Fruit fly (Drosophila melanogaster) whole organism, wandering third instar larva: ENCODE measurements around the gene rdhB.

Experiments
- Abd-B ChIP-seq: fragments of >200 bp; optimal IDR thresholded peaks from 2 replicates; lab custom pipeline; 2017; ENCODE audit warnings: missing biosample characterization, missing genetic modification characterization
- CG32264 ChIP-seq: fragments of 200-800 bp; sonication (Bioruptor generic); optimal IDR thresholded peaks from 2 replicates; lab custom pipeline; 2016; ENCODE audit warnings: missing biosample characterization, missing genetic modification characterization
- CG9705 ChIP-seq: fragments of 200-800 bp; sonication (Bioruptor generic); optimal IDR thresholded peaks from 2 replicates; lab custom pipeline; 2018; ENCODE audit warnings: missing biosample characterization, mild to moderate bottlenecking, missing genetic modification characterization
- CrebA ChIP-seq: fragments of 200-800 bp; sonication (Bioruptor generic); optimal IDR thresholded peaks from 2 replicates; lab custom pipeline; 2016; ENCODE audit warnings: missing biosample characterization, mild to moderate bottlenecking, missing genetic modification characterization, borderline replicate concordance
- Dfd ChIP-seq: fragments of >200 bp; optimal IDR thresholded peaks from 2 replicates; lab custom pipeline; 2017; ENCODE audit warnings: missing biosample characterization, missing genetic modification characterization
- Dif ChIP-seq: fragments of 200-275, 200-300 bp; sonication (Bioruptor generic); optimal IDR thresholded peaks from 2 replicates; lab custom pipeline; 2018; ENCODE audit warnings: missing biosample characterization, missing genetic modification characterization; ENCODE audit not compliant: partially characterized antibody
- GATAd ChIP-seq: sonication (Bioruptor generic); optimal IDR thresholded peaks from 2 replicates; lab custom pipeline; 2016; ENCODE audit warnings: missing biosample characterization, missing genetic modification characterization
- HLH106 ChIP-seq: fragments of 200-800 bp; optimal IDR thresholded peaks from 3 replicates; lab custom pipeline; 2019; ENCODE audit warnings: missing biosample characterization, mild to moderate bottlenecking, missing genetic modification characterization, moderate library complexity
- Hnf4 ChIP-seq: fragments of 200-800 bp; sonication (Bioruptor generic); optimal IDR thresholded peaks from 2 replicates; lab custom pipeline; 2016; ENCODE audit warnings: missing biosample characterization, mild to moderate bottlenecking, missing genetic modification characterization
- Hr78 ChIP-seq: fragments of >200 bp; optimal IDR thresholded peaks from 2 replicates; lab custom pipeline; 2017; ENCODE audit warnings: missing biosample characterization, missing genetic modification characterization
- Hr83 ChIP-seq: fragments of 200-300 bp; sonication (Bioruptor generic); optimal IDR thresholded peaks from 2 replicates; lab custom pipeline; 2016; ENCODE audit warnings: missing biosample characterization, mild to moderate bottlenecking, missing genetic modification characterization, moderate library complexity; ENCODE audit not compliant: poor library complexity, severe bottlenecking
- Jra ChIP-seq: sonication (Bioruptor generic); optimal IDR thresholded peaks from 2 replicates; lab custom pipeline; 2016; ENCODE audit warnings: missing biosample characterization, missing genetic modification characterization
- Mio ChIP-seq: sonication (Bioruptor generic); optimal IDR thresholded peaks from 2 replicates; lab custom pipeline; 2016; ENCODE audit warnings: missing biosample characterization, missing genetic modification characterization
- Myc ChIP-seq: fragments of >200 bp; optimal IDR thresholded peaks from 2 replicates; lab custom pipeline; 2017
- N ChIP-seq: fragments of >200 bp; optimal IDR thresholded peaks from 2 replicates; lab custom pipeline; 2018; ENCODE audit warnings: missing biosample characterization, missing external identifiers, missing genetic modification characterization
- OdsH ChIP-seq: fragments of 200-800 bp; sonication (Bioruptor generic); optimal IDR thresholded peaks from 2 replicates; lab custom pipeline; 2016; ENCODE audit warnings: missing biosample characterization, mild to moderate bottlenecking, missing genetic modification characterization
- Rel ChIP-seq, 2 experiments: fragments of 200-800 bp; sonication (Bioruptor generic) in 1 of 2; optimal IDR thresholded peaks; 2 replicates in 1 of 2; 3 replicates in 1 of 2; lab custom pipeline; 2016 to 2019; ENCODE audit warnings: mild to moderate bottlenecking in 2 of 2, missing biosample characterization in 2 of 2, missing genetic modification characterization in 2 of 2, moderate library complexity in 1 of 2
- Sp1 ChIP-seq: fragments of 200-800 bp; sonication (Bioruptor generic); optimal IDR thresholded peaks from 3 replicates; lab custom pipeline; 2019; ENCODE audit warnings: missing biosample characterization, mild to moderate bottlenecking, missing genetic modification characterization, moderate library complexity
- Vsx2 ChIP-seq: fragments of 200-300, 225-300 bp; sonication (Bioruptor generic); optimal IDR thresholded peaks from 2 replicates; lab custom pipeline; 2018; ENCODE audit warnings: missing biosample characterization, missing genetic modification characterization; ENCODE audit not compliant: partially characterized antibody
- br ChIP-seq: fragments of 200-800 bp; sonication (Bioruptor generic); optimal IDR thresholded peaks from 2 replicates; lab custom pipeline; 2016; ENCODE audit warnings: missing biosample characterization, missing genetic modification characterization
- brk ChIP-seq: fragments of 200-800 bp; sonication (Bioruptor generic); optimal IDR thresholded peaks from 2 replicates; lab custom pipeline; 2016; ENCODE audit warnings: missing biosample characterization, mild to moderate bottlenecking, missing genetic modification characterization
- dl ChIP-seq, 2 experiments: fragments of 175-275, 200-275 bp in 1 of 2; fragments of 200-275 bp in 1 of 2; sonication (Bioruptor generic); optimal IDR thresholded peaks; lab custom pipeline; 2018; ENCODE audit warnings: mild to moderate bottlenecking in 2 of 2, missing biosample characterization in 2 of 2, missing genetic modification characterization in 2 of 2, moderate library complexity in 2 of 2; ENCODE audit not compliant: partially characterized antibody in 2 of 2, insufficient read depth in 1 of 2
- dmrt93B ChIP-seq: fragments of 200-800 bp; sonication (Bioruptor generic); optimal IDR thresholded peaks from 2 replicates; lab custom pipeline; 2018; ENCODE audit warnings: missing biosample characterization, mild to moderate bottlenecking, missing genetic modification characterization
- dsf ChIP-seq: sonication (Bioruptor generic); optimal IDR thresholded peaks from 2 replicates; lab custom pipeline; 2016; ENCODE audit warnings: missing biosample characterization, missing genetic modification characterization, borderline replicate concordance
- ey ChIP-seq: fragments of 200-800 bp; sonication (Bioruptor generic); optimal IDR thresholded peaks from 2 replicates; lab custom pipeline; 2016; ENCODE audit warnings: missing biosample characterization, missing genetic modification characterization
- foxo ChIP-seq, 2 experiments: fragments of 200-800 bp; sonication (Bioruptor generic); optimal IDR thresholded peaks; 2 replicates in 1 of 2; 3 replicates in 1 of 2; lab custom pipeline; 2016 to 2017; ENCODE audit warnings: missing biosample characterization in 2 of 2, missing genetic modification characterization in 2 of 2
- fru ChIP-seq: fragments of 200-800 bp; sonication (Bioruptor generic); optimal IDR thresholded peaks from 3 replicates; lab custom pipeline; 2016; ENCODE audit warnings: missing biosample characterization, mild to moderate bottlenecking, missing genetic modification characterization
- h ChIP-seq: fragments of 200-800 bp; sonication (Bioruptor generic); optimal IDR thresholded peaks from 3 replicates; lab custom pipeline; 2016; ENCODE audit warnings: missing biosample characterization, mild to moderate bottlenecking, missing genetic modification characterization
- jim ChIP-seq: fragments of 175-275, 200-325 bp; sonication (Bioruptor generic); optimal IDR thresholded peaks from 2 replicates; lab custom pipeline; 2016; ENCODE audit warnings: missing biosample characterization, mild to moderate bottlenecking, missing genetic modification characterization
- lola ChIP-seq: fragments of >200 bp; optimal IDR thresholded peaks from 2 replicates; lab custom pipeline; 2017; ENCODE audit warnings: missing biosample characterization, missing genetic modification characterization
- pan ChIP-seq: fragments of >200 bp; optimal IDR thresholded peaks from 2 replicates; lab custom pipeline; 2017
- rgr ChIP-seq: fragments of 200-800 bp; sonication (Bioruptor generic); optimal IDR thresholded peaks from 3 replicates; lab custom pipeline; 2016; ENCODE audit warnings: missing biosample characterization, mild to moderate bottlenecking, missing genetic modification characterization
- sage ChIP-seq: fragments of 200-800 bp; sonication (Bioruptor generic); optimal IDR thresholded peaks from 2 replicates; lab custom pipeline; 2016; ENCODE audit warnings: missing biosample characterization, mild to moderate bottlenecking, missing genetic modification characterization
- sv ChIP-seq: fragments of 200-800 bp; sonication (Bioruptor generic); optimal IDR thresholded peaks from 3 replicates; lab custom pipeline; 2016; ENCODE audit warnings: missing biosample characterization, missing genetic modification characterization
- tai ChIP-seq: sonication (Bioruptor generic); optimal IDR thresholded peaks from 2 replicates; lab custom pipeline; 2016; ENCODE audit warnings: missing biosample characterization, missing genetic modification characterization
- usp ChIP-seq: fragments of >200 bp; optimal IDR thresholded peaks from 2 replicates; lab custom pipeline; 2017; ENCODE audit warnings: missing biosample characterization, missing genetic modification characterization
- woc ChIP-seq: sonication (Bioruptor generic); optimal IDR thresholded peaks from 2 replicates; lab custom pipeline; 2016; ENCODE audit warnings: missing biosample characterization, mild to moderate bottlenecking, missing genetic modification characterization

Gene rdhB

DNA sequence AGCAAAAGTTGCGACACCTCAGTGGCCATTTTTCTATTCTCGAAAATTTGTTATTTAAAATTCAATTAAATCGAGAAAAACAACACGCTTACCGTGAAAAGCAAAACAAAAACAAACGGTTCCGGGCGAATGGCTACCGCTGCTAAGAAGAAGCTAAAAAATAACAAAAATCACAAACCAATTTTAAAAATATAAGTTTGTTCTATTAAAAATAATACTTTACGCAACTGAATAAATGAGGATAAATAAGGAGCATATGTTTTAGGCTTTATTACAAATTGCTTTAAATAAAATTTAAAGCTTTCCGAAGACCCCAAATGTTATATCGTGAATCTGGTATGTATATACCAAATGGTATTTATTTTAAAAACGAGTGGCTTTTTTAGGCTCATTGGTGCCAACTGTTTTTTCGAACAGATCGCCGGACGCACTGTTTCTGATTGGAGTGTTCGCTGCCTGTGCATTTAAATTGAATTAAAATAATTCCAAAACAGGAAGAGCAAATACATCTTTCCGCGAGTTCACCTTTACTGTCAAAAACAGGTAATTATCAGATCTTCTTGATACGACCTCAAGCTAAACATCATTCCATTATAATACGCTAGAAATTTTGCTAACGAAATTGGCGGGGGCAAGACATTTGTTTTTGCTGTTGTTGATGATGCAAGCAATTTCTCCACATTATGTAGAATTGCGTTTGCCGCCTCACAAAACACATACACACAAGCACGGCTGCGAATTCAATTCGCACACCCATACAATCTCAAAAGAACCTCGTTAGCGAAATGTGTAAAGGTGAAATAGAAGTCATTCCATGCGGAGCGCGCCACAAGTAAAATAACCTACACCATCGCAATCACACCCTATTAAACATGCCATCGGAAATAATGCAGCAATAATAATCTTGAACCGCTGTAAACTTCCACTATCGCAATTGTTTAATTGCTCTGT lies 15.9 kb downstream of the rdhB start, which contains the start of the genes Polr3F and PyK:
Polr3F (minus strand) TSS at position 248 of the 951 bp plus-strand sequence.
PyK (plus strand) TSS at position 411 of the 951 bp plus-strand sequence.
- peak; percentile 28 for TF ChIP-seq HLH106 (tag; lab: Kevin White, UChicago)
- TF ChIP-seq ey (GFP tag; lab: Kevin White, UChicago), result peak; percentile 28
- TF ChIP-seq sv, result peak; percentile 50
- TF ChIP-seq Jra (GFP tag; lab: Kevin White, UChicago), result peak; percentile 19
- peak; percentile 12 for TF ChIP-seq CG9705 (GFP tag; lab: Kevin White, UChicago)
- no peak for TF ChIP-seq GATAd (GFP tag; lab: Kevin White, UChicago)
- TF ChIP-seq dsf (GFP tag; lab: Kevin White, UChicago), result peak; percentile 53
- peak; percentile 8 for TF ChIP-seq rgr (GFP tag; lab: Kevin White, UChicago)
- TF ChIP-seq h, result peak; percentile 46
- TF ChIP-seq Hnf4, result peak; percentile 37
- TF ChIP-seq Sp1 (GFP tag; lab: Kevin White, UChicago), result peak; percentile 31
- peak in 1 of 2 experiments; percentile 42 for TF ChIP-seq foxo (GFP tag; optimal IDR thresholded peaks at IDR 0.05; lab: Kevin White, UChicago)
- peak; percentile 14 for TF ChIP-seq OdsH
- no peak for TF ChIP-seq Rel (GFP tag; optimal IDR thresholded peaks at IDR 0.05; lab: Kevin White, UChicago)
- TF ChIP-seq Rel (tag; optimal IDR thresholded peaks at IDR 0.05; lab: Kevin White, UChicago), result peak; percentile 10
- no peak for TF ChIP-seq Abd-B (GFP tag; lab: Kevin White, UChicago)
- TF ChIP-seq lola (GFP tag; lab: Kevin White, UChicago), result no peak
- TF ChIP-seq Myc, result peak; percentile 0
- no peak for TF ChIP-seq dmrt93B (GFP tag; lab: Kevin White, UChicago)

DNA sequence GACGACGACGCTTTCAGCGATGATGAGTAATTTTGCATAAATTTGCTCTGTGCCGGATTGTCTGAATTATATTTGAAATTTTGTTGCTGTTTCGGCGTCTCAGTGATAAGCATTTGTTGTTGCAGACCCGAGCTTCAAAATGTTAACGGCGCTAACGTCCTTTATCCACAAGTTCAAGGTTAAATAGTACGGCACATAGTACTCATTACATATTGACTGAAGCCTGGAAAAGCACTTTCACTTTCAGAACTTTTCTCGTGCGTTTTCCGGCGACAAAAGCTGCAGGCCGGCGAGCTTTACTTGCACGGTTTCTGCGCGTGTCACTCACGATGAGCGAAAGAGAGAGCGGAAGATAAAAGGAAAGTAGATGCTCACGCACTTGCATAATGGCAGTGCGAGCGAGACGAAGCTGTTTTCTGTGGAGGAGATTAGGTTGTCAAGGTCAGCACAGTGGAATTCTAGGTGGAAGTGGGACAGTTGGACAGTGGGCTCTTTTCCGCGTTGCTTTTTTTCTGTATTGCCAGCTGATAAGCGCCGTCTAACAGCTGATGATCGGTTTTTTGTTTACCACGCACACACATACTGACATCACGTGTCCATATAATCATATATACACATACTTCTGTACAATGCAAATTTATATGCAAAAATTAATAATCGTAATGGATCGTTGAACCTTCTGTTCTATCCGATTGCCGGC lies 16.7 kb downstream of the rdhB start:
- TF ChIP-seq tai (GFP tag; lab: Kevin White, UChicago) (no peak), Hr83 (GFP tag; lab: Kevin White, UChicago) (no peak), ey (GFP tag; lab: Kevin White, UChicago) (no peak), sage (GFP tag; lab: Kevin White, UChicago) (no peak), Myc (no peak), rgr (GFP tag; lab: Kevin White, UChicago) (no peak), Hnf4 (no peak), CrebA (no peak), dl (GFP tag; optimal IDR thresholded peaks at IDR 0.05; lab: Kevin White, UChicago; ENCODE audit: insufficient read depth in 1 of 2, partially characterized antibody in 2 of 2) (no peak), Dfd (GFP tag; lab: Kevin White, UChicago) (no peak), foxo (GFP tag; optimal IDR thresholded peaks at IDR 0.05; lab: Kevin White, UChicago) (no peak), dmrt93B (GFP tag; lab: Kevin White, UChicago) (no peak), CG32264 (no peak)

DNA sequence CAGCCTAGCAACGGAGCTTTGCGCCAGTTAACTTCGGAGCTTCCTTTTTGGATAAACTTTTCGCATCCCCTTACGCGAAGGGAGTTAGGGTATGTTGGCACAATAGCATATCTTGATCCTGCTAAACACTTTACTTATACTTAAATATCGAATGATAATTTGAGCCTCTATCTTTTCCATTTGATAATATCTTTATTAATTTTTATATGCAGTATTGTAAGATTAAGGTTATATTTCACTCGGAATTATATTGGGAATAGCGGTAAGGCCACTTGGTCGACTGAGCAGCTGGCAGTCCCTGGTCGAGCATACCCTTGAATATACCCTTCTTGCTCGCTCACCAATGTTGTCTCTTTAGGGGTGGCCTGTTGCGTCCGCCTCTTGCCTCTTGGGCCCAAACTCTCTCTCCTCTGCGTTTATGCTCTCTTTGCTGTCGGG lies 17.3 kb downstream of the rdhB start:
- no peak for TF ChIP-seq Dfd (GFP tag; lab: Kevin White, UChicago)
- TF ChIP-seq sage (GFP tag; lab: Kevin White, UChicago), result peak; percentile 30
- peak; percentile 60 for TF ChIP-seq ey (GFP tag; lab: Kevin White, UChicago)
- no peak for TF ChIP-seq usp
- TF ChIP-seq Hr78 (GFP tag; lab: Kevin White, UChicago), result no peak
- TF ChIP-seq woc (GFP tag; lab: Kevin White, UChicago), result peak; percentile 74
- TF ChIP-seq Hnf4, result no peak
- TF ChIP-seq Mio, result no peak
- no peak for TF ChIP-seq pan
- TF ChIP-seq dsf (GFP tag; lab: Kevin White, UChicago), result no peak
- no peak for TF ChIP-seq Vsx2
- TF ChIP-seq brk (GFP tag; lab: Kevin White, UChicago), result no peak
- TF ChIP-seq sv, result peak; percentile 78
- TF ChIP-seq CrebA, result no peak
- peak; percentile 83 for TF ChIP-seq fru (GFP tag; lab: Kevin White, UChicago)
- TF ChIP-seq Jra (GFP tag; lab: Kevin White, UChicago), result no peak
- peak; percentile 60 for TF ChIP-seq Sp1 (GFP tag; lab: Kevin White, UChicago)
- TF ChIP-seq jim (GFP tag; lab: Kevin White, UChicago), result no peak
- no peak for TF ChIP-seq GATAd (GFP tag; lab: Kevin White, UChicago)
- TF ChIP-seq lola (GFP tag; lab: Kevin White, UChicago), result no peak
- peak; percentile 69 for TF ChIP-seq rgr (GFP tag; lab: Kevin White, UChicago)
- TF ChIP-seq CG9705 (GFP tag; lab: Kevin White, UChicago), result no peak
- TF ChIP-seq dmrt93B (GFP tag; lab: Kevin White, UChicago), result no peak
- TF ChIP-seq foxo (GFP tag; optimal IDR thresholded peaks at IDR 0.05; lab: Kevin White, UChicago), result peak in 1 of 2 experiments; percentile 79
- no peak for TF ChIP-seq Rel (GFP tag; optimal IDR thresholded peaks at IDR 0.05; lab: Kevin White, UChicago)
- TF ChIP-seq Rel (tag; optimal IDR thresholded peaks at IDR 0.05; lab: Kevin White, UChicago), result no peak
- TF ChIP-seq Hr83 (GFP tag; lab: Kevin White, UChicago), result no peak
- TF ChIP-seq tai (GFP tag; lab: Kevin White, UChicago), result no peak
- no peak for TF ChIP-seq Myc
- no peak for TF ChIP-seq CG32264
- TF ChIP-seq HLH106 (tag; lab: Kevin White, UChicago), result peak; percentile 48
- no peak for TF ChIP-seq Dif (GFP tag; lab: Kevin White, UChicago)
- TF ChIP-seq Abd-B (GFP tag; lab: Kevin White, UChicago), result no peak
- TF ChIP-seq br (GFP tag; lab: Kevin White, UChicago), result peak; percentile 74
- TF ChIP-seq N (GFP tag; lab: Kevin White, UChicago), result no peak
- TF ChIP-seq OdsH, result peak; percentile 69
- TF ChIP-seq h, result peak; percentile 57
